Worm (Caenorhabditis elegans) whole organism, young adult: ENCODE data around the gene C49C8.2.

Source experiments
- B0019.2 ChIP-seq: fragments of 200-800 bp; sonication (Bioruptor generic); conservative IDR thresholded peaks from 2 replicates; pipeline ENCODE4 v1.3.6; 2022; ENCODE audit warnings: missing genetic modification reagents, missing genetic modification characterization, missing compliant biosample characterization
- C06A6.2 ChIP-seq: fragments of 200-800 bp; sonication (Bioruptor generic); conservative IDR thresholded peaks from 2 replicates; pipeline ENCODE4 v1.3.6; 2022; ENCODE audit warnings: missing genetic modification characterization, missing compliant biosample characterization
- C17E4.6 ChIP-seq: fragments of 200-800 bp; sonication (Bioruptor generic); IDR thresholded peaks from 2 replicates; pipeline ENCODE4 v1.3.6; 2022; ENCODE audit warnings: missing genetic modification reagents, missing genetic modification characterization, missing compliant biosample characterization
- F22D6.2 ChIP-seq: sonication (generic microtip); optimal IDR thresholded peaks from 2 replicates; lab custom pipeline; 2016; ENCODE audit warnings: mild to moderate bottlenecking, missing genetic modification characterization, missing compliant biosample characterization
- F23B12.7 ChIP-seq: sonication (generic microtip); optimal IDR thresholded peaks from 2 replicates; lab custom pipeline; 2017; ENCODE audit warnings: missing genetic modification characterization, mild to moderate bottlenecking, missing compliant biosample characterization, antibody characterized with exemption, moderate library complexity; ENCODE audit not compliant: insufficient read depth
- F37B4.10 ChIP-seq: fragments of 200-800 bp; sonication (Bioruptor generic); IDR thresholded peaks from 2 replicates; pipeline ENCODE4 v1.3.6; 2022; ENCODE audit warnings: missing genetic modification characterization, missing compliant biosample characterization
- F52B5.7 ChIP-seq: sonication (generic microtip); optimal IDR thresholded peaks from 2 replicates; lab custom pipeline; 2016; ENCODE audit warnings: mild to moderate bottlenecking, missing genetic modification characterization, missing compliant biosample characterization
- F55B11.4 ChIP-seq: sonication (generic microtip); optimal IDR thresholded peaks from 2 replicates; lab custom pipeline; 2016; ENCODE audit warnings: missing compliant biosample characterization, missing genetic modification characterization, borderline replicate concordance; ENCODE audit not compliant: insufficient read depth
- T07F8.4 ChIP-seq: sonication (generic microtip); optimal IDR thresholded peaks from 2 replicates; lab custom pipeline; 2016; ENCODE audit warnings: mild to moderate bottlenecking, missing genetic modification characterization, moderate library complexity, missing compliant biosample characterization
- T26A5.8 ChIP-seq: sonication (generic microtip); optimal IDR thresholded peaks from 2 replicates; lab custom pipeline; 2016; ENCODE audit warnings: missing genetic modification characterization, missing compliant biosample characterization
- Y53G8AR.9 ChIP-seq: fragments of 200-800 bp; sonication (Bioruptor generic); conservative IDR thresholded peaks from 2 replicates; pipeline ENCODE4 v1.3.6; 2022; ENCODE audit warnings: missing genetic modification reagents, missing genetic modification characterization, missing compliant biosample characterization
- Y56A3A.18 ChIP-seq: fragments of 200-800 bp; sonication (Bioruptor generic); IDR thresholded peaks from 2 replicates; pipeline ENCODE4 v1.3.6; 2022; ENCODE audit warnings: missing genetic modification reagents, missing genetic modification characterization, missing compliant biosample characterization
- Y67H2A.10 ChIP-seq: fragments of 200-800 bp; sonication (Bioruptor generic); conservative IDR thresholded peaks from 2 replicates; pipeline ENCODE4 v1.3.6; 2022; ENCODE audit warnings: missing genetic modification reagents, missing genetic modification characterization, missing compliant biosample characterization
- Y79H2A.3 ChIP-seq: fragments of 200-800 bp; sonication (Bioruptor generic); conservative IDR thresholded peaks from 2 replicates; pipeline ENCODE4 v1.3.6; 2022; ENCODE audit warnings: missing genetic modification reagents, missing genetic modification characterization, missing compliant biosample characterization
- Y95B8A.8 ChIP-seq: fragments of 200-800 bp; sonication (Bioruptor generic); IDR thresholded peaks from 2 replicates; pipeline ENCODE4 v1.3.6; 2022; ENCODE audit warnings: missing genetic modification reagents, missing genetic modification characterization, missing compliant biosample characterization
- ZK185.1 ChIP-seq: sonication (generic microtip); optimal IDR thresholded peaks from 2 replicates; lab custom pipeline; 2016; ENCODE audit warnings: mild to moderate bottlenecking, missing genetic modification characterization, missing compliant biosample characterization; ENCODE audit not compliant: poor library complexity, severe bottlenecking
- ama-1 ChIP-seq, 3 experiments: fragments of 150-350 bp in 1 of 3; sonication (generic microtip) in 2 of 3; optimal IDR thresholded peaks; 2 replicates each; lab custom pipeline; 2014 to 2018; ENCODE audit warnings: missing biosample characterization in 2 of 3, missing genetic modification characterization in 2 of 3, missing genetic modification reagents in 2 of 3
- aptf-2 ChIP-seq: fragments of 200-800 bp; sonication (Bioruptor generic); conservative IDR thresholded peaks from 2 replicates; pipeline ENCODE4 v1.3.6; 2022; ENCODE audit warnings: missing genetic modification reagents, missing genetic modification characterization, missing compliant biosample characterization
- attf-3 ChIP-seq: fragments of 200-800 bp; sonication (Bioruptor generic); conservative IDR thresholded peaks from 2 replicates; pipeline ENCODE4 v1.3.6; 2022; ENCODE audit warnings: missing genetic modification reagents, missing genetic modification characterization, missing compliant biosample characterization
- ccch-3 ChIP-seq: fragments of 200-800 bp; sonication (Bioruptor generic); optimal IDR thresholded peaks from 2 replicates; lab custom pipeline; 2018; ENCODE audit warnings: mild to moderate bottlenecking, missing genetic modification characterization, missing compliant biosample characterization
- ceh-27 ChIP-seq: fragments of 200-800 bp; sonication (Bioruptor generic); optimal IDR thresholded peaks from 2 replicates; lab custom pipeline; 2018; ENCODE audit warnings: mild to moderate bottlenecking, missing genetic modification characterization, moderate library complexity, missing compliant biosample characterization
- ceh-79 ChIP-seq: sonication (generic microtip); optimal IDR thresholded peaks from 2 replicates; lab custom pipeline; 2017; ENCODE audit warnings: mild to moderate bottlenecking, missing genetic modification characterization, missing compliant biosample characterization
- chd-7 ChIP-seq: sonication (generic microtip); optimal IDR thresholded peaks from 2 replicates; lab custom pipeline; 2016; ENCODE audit warnings: mild to moderate bottlenecking, missing genetic modification characterization, moderate library complexity, missing compliant biosample characterization
- dox-1 ChIP-seq: fragments of 200-800 bp; sonication (Bioruptor generic); IDR thresholded peaks from 2 replicates; pipeline ENCODE4 v1.3.6; 2022; ENCODE audit warnings: missing genetic modification reagents, missing genetic modification characterization, missing compliant biosample characterization
- efl-1 ChIP-seq: fragments of 150-350 bp; optimal IDR thresholded peaks from 2 replicates; lab custom pipeline; 2014; ENCODE audit warnings: missing biosample characterization, missing genetic modification reagents, missing genetic modification characterization
- ets-4 ChIP-seq: fragments of 200-800 bp; sonication (Bioruptor generic); optimal IDR thresholded peaks from 2 replicates; lab custom pipeline; 2018; ENCODE audit warnings: mild to moderate bottlenecking, missing genetic modification characterization, missing compliant biosample characterization
- hlh-26 ChIP-seq: fragments of 200-800 bp; sonication (Bioruptor generic); conservative IDR thresholded peaks from 2 replicates; pipeline ENCODE4 v1.3.6; 2022; ENCODE audit warnings: missing genetic modification reagents, missing genetic modification characterization, missing compliant biosample characterization
- hmg-20 ChIP-seq: fragments of 200-800 bp; sonication (Bioruptor generic); IDR thresholded peaks from 2 replicates; pipeline ENCODE4 v1.3.6; 2022; ENCODE audit warnings: missing genetic modification reagents, missing genetic modification characterization, missing compliant biosample characterization
- hsf-1 ChIP-seq: fragments of 200-800 bp; sonication (Bioruptor generic); IDR thresholded peaks from 2 replicates; pipeline ENCODE4 v1.3.6; 2022; ENCODE audit warnings: missing genetic modification reagents, missing genetic modification characterization, missing compliant biosample characterization
- let-607 ChIP-seq, 2 experiments: fragments of 200-800 bp in 1 of 2; sonication (Bioruptor generic) in 1 of 2; sonication (generic microtip) in 1 of 2; optimal IDR thresholded peaks; 2 replicates each; lab custom pipeline; 2016 to 2018; ENCODE audit warnings: mild to moderate bottlenecking in 2 of 2, missing compliant biosample characterization in 2 of 2, missing genetic modification characterization in 2 of 2, moderate library complexity in 2 of 2, missing genotype in 1 of 2
- lsl-1 ChIP-seq: fragments of 200-800 bp; sonication (Bioruptor generic); optimal IDR thresholded peaks from 2 replicates; lab custom pipeline; 2018; ENCODE audit warnings: mild to moderate bottlenecking, missing genetic modification characterization, moderate library complexity, missing compliant biosample characterization
- lsy-27 ChIP-seq: sonication (generic microtip); optimal IDR thresholded peaks from 2 replicates; lab custom pipeline; 2017; ENCODE audit warnings: missing genetic modification characterization, mild to moderate bottlenecking, missing compliant biosample characterization, antibody characterized with exemption, missing genotype, borderline replicate concordance; ENCODE audit not compliant: insufficient read depth
- madf-10 ChIP-seq: sonication (generic microtip); optimal IDR thresholded peaks from 2 replicates; lab custom pipeline; 2016; ENCODE audit warnings: mild to moderate bottlenecking, missing genetic modification characterization, missing compliant biosample characterization
- madf-3 ChIP-seq: fragments of 200-800 bp; sonication (Bioruptor generic); IDR thresholded peaks from 2 replicates; pipeline ENCODE4 v1.3.6; 2022; ENCODE audit warnings: missing genetic modification reagents, missing genetic modification characterization, missing compliant biosample characterization
- mxl-1 ChIP-seq: sonication (generic microtip); optimal IDR thresholded peaks from 2 replicates; lab custom pipeline; 2016; ENCODE audit warnings: missing genetic modification characterization, missing compliant biosample characterization
- nfya-1 ChIP-seq: sonication (generic microtip); optimal IDR thresholded peaks from 2 replicates; lab custom pipeline; 2017; ENCODE audit warnings: antibody characterized with exemption, missing compliant biosample characterization, missing genetic modification characterization, borderline replicate concordance; ENCODE audit not compliant: insufficient read depth
- nfyb-1 ChIP-seq: fragments of 200-800 bp; sonication (Bioruptor generic); IDR thresholded peaks from 2 replicates; pipeline ENCODE4 v1.3.6; 2022; ENCODE audit warnings: missing genetic modification reagents, missing genetic modification characterization, missing compliant biosample characterization
- nhr-120 ChIP-seq: fragments of 200-800 bp; sonication (Bioruptor generic); IDR thresholded peaks from 2 replicates; pipeline ENCODE4 v1.3.6; 2022; ENCODE audit warnings: missing genetic modification characterization, missing compliant biosample characterization
- rec-8 ChIP-seq, 2 experiments: sonication (generic microtip); optimal IDR thresholded peaks; 2 replicates each; lab custom pipeline; 2016; ENCODE audit warnings: mild to moderate bottlenecking in 2 of 2, missing genetic modification characterization in 2 of 2, missing genetic modification reagents in 2 of 2, missing genotype in 2 of 2, missing biosample characterization in 1 of 2, missing compliant biosample characterization in 1 of 2, moderate library complexity in 1 of 2
- sdz-38 ChIP-seq: sonication (generic microtip); optimal IDR thresholded peaks from 2 replicates; lab custom pipeline; 2016; ENCODE audit warnings: missing genotype, missing genetic modification characterization, missing compliant biosample characterization
- snpc-1.3 ChIP-seq: sonication (generic microtip); optimal IDR thresholded peaks from 2 replicates; lab custom pipeline; 2017; ENCODE audit warnings: missing genetic modification characterization, mild to moderate bottlenecking, missing compliant biosample characterization, antibody characterized with exemption, moderate library complexity, missing genotype, missing genetic modification reagents; ENCODE audit not compliant: insufficient read depth
- somi-1 ChIP-seq: fragments of 200-800 bp; sonication (Bioruptor generic); optimal IDR thresholded peaks from 2 replicates; lab custom pipeline; 2018; ENCODE audit warnings: mild to moderate bottlenecking, missing genetic modification characterization, missing compliant biosample characterization
- tbp1 ChIP-seq: fragments of 200-800 bp; sonication (Bioruptor generic); optimal IDR thresholded peaks from 2 replicates; lab custom pipeline; 2018; ENCODE audit warnings: mild to moderate bottlenecking, missing genetic modification characterization, missing compliant biosample characterization
- unc-130 ChIP-seq: sonication (generic microtip); optimal IDR thresholded peaks from 2 replicates; lab custom pipeline; 2016; ENCODE audit warnings: missing genetic modification reagents, missing genetic modification characterization, missing compliant biosample characterization
- ztf-25 ChIP-seq: fragments of 200-800 bp; sonication (Bioruptor generic); IDR thresholded peaks from 2 replicates; pipeline ENCODE4 v1.3.6; 2022; ENCODE audit warnings: missing genetic modification reagents, missing genetic modification characterization, missing compliant biosample characterization
- ztf-3 ChIP-seq: fragments of 200-800 bp; sonication (Bioruptor generic); optimal IDR thresholded peaks from 2 replicates; lab custom pipeline; 2018; ENCODE audit warnings: mild to moderate bottlenecking, missing genetic modification characterization, missing compliant biosample characterization

C49C8.2 gene

ce11 chrIV:8620102-8620733 lies 30.7 kb upstream of the C49C8.2 start, which contains the start of gene lin-49 (continued):
- 0 out of 2 replicates have a peak, but pooled peaks have one; percentile 53 for TF ChIP-seq nfyb-1
- TF ChIP-seq Y79H2A.3 (GFP tag; lab: Robert Waterston, UW) = no peak
- TF ChIP-seq efl-1 = no peak
- 0 out of 2 replicates have a peak, but pooled peaks have one; percentile 11 for TF ChIP-seq C06A6.2 (GFP tag; lab: Robert Waterston, UW)
- no peak for TF ChIP-seq hsf-1 (GFP tag; lab: Robert Waterston, UW)
- TF ChIP-seq tbp1 = peak; percentile 32
- no peak for TF ChIP-seq ztf-3 (GFP tag; lab: Kevin White, UChicago)
- no peak for TF ChIP-seq ccch-3 (GFP tag; lab: Kevin White, UChicago)
- peak in 1 of 2 experiments; percentile 14 for TF ChIP-seq let-607 (tag; optimal IDR thresholded peaks at IDR 0.05; lab: Kevin White, UChicago)
- peak; percentile 66 for TF ChIP-seq ceh-27 (GFP tag; lab: Kevin White, UChicago)
- TF ChIP-seq ztf-25 (GFP tag; lab: Robert Waterston, UW) = no peak
- no peak for TF ChIP-seq aptf-2 (GFP tag; lab: Robert Waterston, UW)
- no peak for TF ChIP-seq chd-7
- no peak for TF ChIP-seq mxl-1
- TF ChIP-seq Y53G8AR.9 = no peak
- TF ChIP-seq hlh-26 = no peak
- TF ChIP-seq lsl-1 (GFP tag; lab: Kevin White, UChicago) = no peak
- no peak for TF ChIP-seq F37B4.10 (GFP tag; lab: Robert Waterston, UW)
- TF ChIP-seq Y56A3A.18 = no peak
- no peak for TF ChIP-seq ZK185.1
- TF ChIP-seq lsy-27 (tag; lab: Kevin White, UChicago) = no peak
- TF ChIP-seq sdz-38 (tag; lab: Kevin White, UChicago) = no peak
- no peak for TF ChIP-seq ets-4 (GFP tag; lab: Kevin White, UChicago)
- no peak for TF ChIP-seq attf-3 (GFP tag; lab: Robert Waterston, UW)
- peak; percentile 39 for TF ChIP-seq madf-10 (tag; lab: Kevin White, UChicago)
- TF ChIP-seq madf-3 (GFP tag; lab: Robert Waterston, UW) = no peak
- peak; percentile 60; the same call in 1 of the 2 replicates for TF ChIP-seq dox-1 (GFP tag; lab: Robert Waterston, UW)
- no peak for TF ChIP-seq T26A5.8 (tag; lab: Kevin White, UChicago)
- no peak for TF ChIP-seq ceh-79 (tag; lab: Kevin White, UChicago)
- TF ChIP-seq somi-1 (GFP tag; lab: Kevin White, UChicago) = no peak
- no peak for TF ChIP-seq snpc-1.3
- no peak for TF ChIP-seq F23B12.7 (tag; lab: Kevin White, UChicago)
- TF ChIP-seq Y67H2A.10 = no peak
- no peak for TF ChIP-seq B0019.2 (GFP tag; lab: Robert Waterston, UW)
- TF ChIP-seq C17E4.6 (GFP tag; lab: Robert Waterston, UW) = no peak
- TF ChIP-seq Y95B8A.8 (GFP tag; lab: Robert Waterston, UW) = no peak
- TF ChIP-seq F22D6.2 (tag; lab: Kevin White, UChicago) = no peak
- TF ChIP-seq unc-130 (GFP tag; lab: Kevin White, UChicago) = no peak
- TF ChIP-seq F52B5.7 (tag; lab: Kevin White, UChicago) = no peak
- no peak for TF ChIP-seq rec-8 (tag; optimal IDR thresholded peaks at IDR 0.05; lab: Kevin White, UChicago)
- no peak for TF ChIP-seq ama-1 (optimal IDR thresholded peaks at IDR 0.05; lab: Kevin White, UChicago)
- TF ChIP-seq ama-1 (GFP tag; optimal IDR thresholded peaks at IDR 0.05; lab: Kevin White, UChicago) = no peak
- no peak for TF ChIP-seq nfya-1
- TF ChIP-seq T07F8.4 (tag; lab: Kevin White, UChicago) = no peak
- TF ChIP-seq F55B11.4 (tag; lab: Kevin White, UChicago) = no peak
- TF ChIP-seq hmg-20 (GFP tag; lab: Robert Waterston, UW) = no peak
- no peak for TF ChIP-seq nhr-120 (GFP tag; lab: Robert Waterston, UW)
